Fruit fly (Drosophila melanogaster) whole organism, embryonic: Measurements from ENCODE around the gene CG15414.

Experiments used
- Abd-B ChIP-seq: fragments of 200-800 bp; sonication (Bioruptor generic); optimal IDR thresholded peaks from 2 replicates; lab custom pipeline; 2018; ENCODE audit warnings: missing biosample characterization, mild to moderate bottlenecking, missing genetic modification characterization, moderate library complexity
- Atf6 ChIP-seq: fragments of 200-800 bp; sonication (Bioruptor generic); IDR thresholded peaks from 2 replicates; pipeline ENCODE4 v1.3.6; 2022; ENCODE audit warnings: missing biosample characterization, missing genetic modification characterization
- Bdp1 ChIP-seq: fragments of 200-800 bp; sonication (Bioruptor generic); optimal IDR thresholded peaks from 3 replicates; lab custom pipeline; 2016; ENCODE audit warnings: missing biosample characterization, missing genetic modification characterization
- C15 ChIP-seq: fragments of 200-800 bp; sonication (Bioruptor generic); IDR thresholded peaks from 3 replicates; pipeline ENCODE4 v1.3.6; 2022; ENCODE audit warnings: missing biosample characterization, missing genetic modification characterization
- CG11398 ChIP-seq: fragments of 200-800 bp; sonication (Bioruptor generic); optimal IDR thresholded peaks from 2 replicates; lab custom pipeline; 2016; ENCODE audit warnings: missing biosample characterization, missing genetic modification characterization
- CG11695 ChIP-seq: fragments of 200-800 bp; sonication (Bioruptor generic); IDR thresholded peaks from 3 replicates; pipeline ENCODE4 v1.3.6; 2022; ENCODE audit warnings: missing biosample characterization, missing genetic modification characterization
- CG1233 ChIP-seq: fragments of 200-800 bp; sonication (Bioruptor generic); optimal IDR thresholded peaks from 4 replicates; lab custom pipeline; 2018; ENCODE audit warnings: missing biosample characterization, mild to moderate bottlenecking, missing genetic modification characterization
- CG13287 ChIP-seq: fragments of 200-800 bp; sonication (Bioruptor generic); IDR thresholded peaks from 2 replicates; pipeline ENCODE4 v1.3.6; 2022; ENCODE audit warnings: missing biosample characterization, missing genetic modification characterization; ENCODE audit not compliant: partially characterized antibody
- CG14050 ChIP-seq: fragments of 200-800 bp; sonication (Bioruptor generic); IDR thresholded peaks from 3 replicates; pipeline ENCODE4 v1.3.6; 2022; ENCODE audit warnings: missing biosample characterization, missing genetic modification characterization
- CG1647 ChIP-seq: fragments of 200-800 bp; sonication (Bioruptor generic); optimal IDR thresholded peaks from 3 replicates; lab custom pipeline; 2016; ENCODE audit warnings: missing biosample characterization, missing genetic modification characterization
- CG17802 ChIP-seq: fragments of 200-800 bp; sonication (Bioruptor generic); optimal IDR thresholded peaks from 2 replicates; lab custom pipeline; 2018; ENCODE audit warnings: missing biosample characterization, mild to moderate bottlenecking, missing genetic modification characterization, moderate library complexity
- CG17912 ChIP-seq: fragments of 200-800 bp; sonication (Bioruptor generic); optimal IDR thresholded peaks from 2 replicates; lab custom pipeline; 2018; ENCODE audit warnings: missing biosample characterization, mild to moderate bottlenecking, missing genetic modification characterization
- CG2202 ChIP-seq: fragments of 200-800 bp; sonication (Bioruptor generic); optimal IDR thresholded peaks from 2 replicates; lab custom pipeline; 2018; ENCODE audit warnings: missing biosample characterization, mild to moderate bottlenecking, missing genetic modification characterization
- CG2889 ChIP-seq: fragments of 200-800 bp; sonication (Bioruptor generic); IDR thresholded peaks from 3 replicates; pipeline ENCODE4 v1.3.6; 2022; ENCODE audit warnings: missing biosample characterization, missing genetic modification characterization
- CG3281 ChIP-seq: fragments of 200-800 bp; sonication (Bioruptor generic); optimal IDR thresholded peaks from 3 replicates; lab custom pipeline; 2017; ENCODE audit warnings: missing biosample characterization, mild to moderate bottlenecking, missing genetic modification characterization
- CG3838 ChIP-seq: fragments of 200-800 bp; sonication (Bioruptor generic); optimal IDR thresholded peaks from 3 replicates; lab custom pipeline; 2016; ENCODE audit warnings: missing biosample characterization, missing genetic modification characterization
- CG6254 ChIP-seq: fragments of 200-800 bp; sonication (Bioruptor generic); optimal IDR thresholded peaks from 3 replicates; lab custom pipeline; 2017; ENCODE audit warnings: mild to moderate bottlenecking, missing biosample characterization, missing genetic modification reagents, missing genetic modification characterization
- CG7372 ChIP-seq: fragments of 200-800 bp; sonication (Bioruptor generic); IDR thresholded peaks from 2 replicates; pipeline ENCODE4 v1.3.6; 2022; ENCODE audit warnings: missing biosample characterization, missing genetic modification characterization
- CG8924 ChIP-seq: fragments of 200-800 bp; optimal IDR thresholded peaks from 3 replicates; lab custom pipeline; 2019; ENCODE audit warnings: missing biosample characterization, mild to moderate bottlenecking, missing genetic modification characterization, moderate library complexity
- CG9817 ChIP-seq: fragments of 200-800 bp; sonication (Bioruptor generic); optimal IDR thresholded peaks from 2 replicates; lab custom pipeline; 2018; ENCODE audit warnings: missing biosample characterization, mild to moderate bottlenecking, missing genetic modification characterization, moderate library complexity
- CG9932 ChIP-seq: fragments of 200-800 bp; sonication (Bioruptor generic); IDR thresholded peaks from 2 replicates; pipeline ENCODE4 v1.3.6; 2022; ENCODE audit warnings: missing biosample characterization, missing genetic modification characterization
- CkIIα-i1 ChIP-seq: fragments of 200-800 bp; sonication (Bioruptor generic); IDR thresholded peaks from 2 replicates; pipeline ENCODE4 v1.3.6; 2022; ENCODE audit warnings: missing biosample characterization, missing genetic modification characterization
- Dad ChIP-seq: fragments of 200-800 bp; sonication (Bioruptor generic); optimal IDR thresholded peaks from 3 replicates; lab custom pipeline; 2016; ENCODE audit warnings: missing biosample characterization, missing genetic modification characterization
- Dp ChIP-seq: fragments of 200-800 bp; sonication (Bioruptor generic); optimal IDR thresholded peaks from 2 replicates; lab custom pipeline; 2018; ENCODE audit warnings: missing biosample characterization, mild to moderate bottlenecking, missing genetic modification characterization, moderate library complexity
- Elba2 ChIP-seq: fragments of 200-800 bp; sonication (Bioruptor generic); optimal IDR thresholded peaks from 3 replicates; lab custom pipeline; 2016; ENCODE audit warnings: missing biosample characterization, missing genetic modification characterization
- Gug ChIP-seq: fragments of 200-800 bp; sonication (Bioruptor generic); IDR thresholded peaks from 4 replicates; pipeline ENCODE4 v1.3.6; 2022; ENCODE audit warnings: missing biosample characterization, missing genetic modification characterization
- Kr ChIP-seq: fragments of 200-800 bp; sonication (Bioruptor generic); optimal IDR thresholded peaks from 2 replicates; lab custom pipeline; 2017; ENCODE audit warnings: missing biosample characterization, mild to moderate bottlenecking, missing genetic modification characterization
- MESR4 ChIP-seq: fragments of 200-800 bp; sonication (Bioruptor generic); optimal IDR thresholded peaks from 2 replicates; lab custom pipeline; 2018; ENCODE audit warnings: missing biosample characterization, mild to moderate bottlenecking, missing genetic modification characterization, moderate library complexity
- Myb ChIP-seq: fragments of 200-800 bp; sonication (Bioruptor generic); optimal IDR thresholded peaks from 2 replicates; lab custom pipeline; 2016; ENCODE audit warnings: missing biosample characterization, missing genetic modification characterization
- Side ChIP-seq: fragments of 200-800 bp; sonication (Bioruptor generic); optimal IDR thresholded peaks from 2 replicates; lab custom pipeline; 2016; ENCODE audit warnings: missing biosample characterization, missing genetic modification characterization
- Spps ChIP-seq: fragments of 200-800 bp; sonication (Bioruptor generic); optimal IDR thresholded peaks from 2 replicates; lab custom pipeline; 2018; ENCODE audit warnings: missing biosample characterization, mild to moderate bottlenecking, missing genetic modification characterization
- Trl ChIP-seq, 3 experiments: fragments of >200 bp in 2 of 3; fragments of 200-800 bp in 1 of 3; sonication (Bioruptor generic) in 1 of 3; optimal IDR thresholded peaks; 2 replicates in 1 of 3; 3 replicates in 2 of 3; lab custom pipeline; 2016 to 2017; ENCODE audit warnings: missing biosample characterization in 1 of 3, missing genetic modification characterization in 1 of 3
- YL-1 ChIP-seq: fragments of 200-800 bp; sonication (Bioruptor generic); optimal IDR thresholded peaks from 3 replicates; lab custom pipeline; 2017; ENCODE audit warnings: missing biosample characterization, mild to moderate bottlenecking, missing genetic modification characterization
- bab2 ChIP-seq: fragments of 200-800 bp; sonication (Bioruptor generic); optimal IDR thresholded peaks from 2 replicates; lab custom pipeline; 2016; ENCODE audit warnings: missing biosample characterization, missing genetic modification characterization
- cas ChIP-seq: fragments of 200-800 bp; sonication (Bioruptor generic); IDR thresholded peaks from 2 replicates; pipeline ENCODE4 v1.3.6; 2022; ENCODE audit warnings: missing biosample characterization, missing genetic modification characterization
- chm ChIP-seq: fragments of 200-800 bp; sonication (Bioruptor generic); IDR thresholded peaks from 2 replicates; pipeline ENCODE4 v1.3.6; 2022; ENCODE audit warnings: missing biosample characterization, missing genetic modification characterization
- dm ChIP-seq: fragments of 200-800 bp; sonication (Bioruptor generic); optimal IDR thresholded peaks from 3 replicates; lab custom pipeline; 2016; ENCODE audit warnings: missing biosample characterization, missing genetic modification characterization
- gfzf ChIP-seq: fragments of 200-800 bp; sonication (Bioruptor generic); optimal IDR thresholded peaks from 2 replicates; lab custom pipeline; 2016; ENCODE audit warnings: missing biosample characterization, mild to moderate bottlenecking, missing genetic modification characterization, moderate library complexity
- grau ChIP-seq: fragments of 200-800 bp; optimal IDR thresholded peaks from 3 replicates; lab custom pipeline; 2019; ENCODE audit warnings: missing biosample characterization, mild to moderate bottlenecking, missing genetic modification characterization, moderate library complexity
- hb ChIP-seq: fragments of 200-800 bp; sonication (Bioruptor generic); IDR thresholded peaks from 3 replicates; pipeline ENCODE4 v1.3.6; 2022; ENCODE audit warnings: missing biosample characterization, missing genetic modification characterization; ENCODE audit not compliant: partially characterized antibody
- inv ChIP-seq: fragments of 200-800 bp; sonication (Bioruptor generic); IDR thresholded peaks from 2 replicates; pipeline ENCODE4 v1.3.6; 2022; ENCODE audit warnings: missing biosample characterization, missing genetic modification characterization; ENCODE audit not compliant: partially characterized antibody
- jigr1 ChIP-seq: fragments of 200-800 bp; sonication (Bioruptor generic); IDR thresholded peaks from 3 replicates; pipeline ENCODE4 v1.3.6; 2022; ENCODE audit warnings: missing biosample characterization, missing genetic modification characterization
- jing ChIP-seq: fragments of 200-800 bp; sonication (Bioruptor generic); optimal IDR thresholded peaks from 2 replicates; lab custom pipeline; 2018; ENCODE audit warnings: missing biosample characterization, mild to moderate bottlenecking, missing genetic modification characterization
- peb ChIP-seq: fragments of 200-800 bp; sonication (Bioruptor generic); IDR thresholded peaks from 2 replicates; pipeline ENCODE4 v1.3.6; 2022; ENCODE audit warnings: missing biosample characterization, missing genetic modification characterization
- salm ChIP-seq: fragments of 200-800 bp; sonication (Bioruptor generic); optimal IDR thresholded peaks from 2 replicates; lab custom pipeline; 2018; ENCODE audit warnings: missing biosample characterization, mild to moderate bottlenecking, missing genetic modification characterization
- seq ChIP-seq: fragments of 200-800 bp; sonication (Bioruptor generic); IDR thresholded peaks from 2 replicates; pipeline ENCODE4 v1.3.6; 2022; ENCODE audit warnings: missing biosample characterization, missing genetic modification characterization
- shn ChIP-seq: fragments of 200-800 bp; sonication (Bioruptor generic); optimal IDR thresholded peaks from 3 replicates; lab custom pipeline; 2016; ENCODE audit warnings: missing biosample characterization, missing genetic modification characterization
- sqz ChIP-seq: fragments of 200-800 bp; sonication (Bioruptor generic); optimal IDR thresholded peaks from 3 replicates; lab custom pipeline; 2018; ENCODE audit warnings: missing biosample characterization, mild to moderate bottlenecking, missing genetic modification characterization
- tup ChIP-seq: fragments of 200-800 bp; sonication (Bioruptor generic); optimal IDR thresholded peaks from 2 replicates; lab custom pipeline; 2016; ENCODE audit warnings: missing biosample characterization, mild to moderate bottlenecking, missing genetic modification characterization, moderate library complexity
- tx ChIP-seq: fragments of 200-800 bp; sonication (Bioruptor generic); optimal IDR thresholded peaks from 2 replicates; lab custom pipeline; 2016; ENCODE audit warnings: missing biosample characterization, missing genetic modification characterization
- wek ChIP-seq: fragments of 200-800 bp; sonication (Bioruptor generic); optimal IDR thresholded peaks from 3 replicates; lab custom pipeline; 2018; ENCODE audit warnings: missing biosample characterization, mild to moderate bottlenecking, missing genetic modification characterization, moderate library complexity

The CG15414 gene

dm6 chr2L:3514569-3515191 is 23.8 kb upstream of the CG15414 start, which contains the start of the genes LeuRS and CG17593 (continued):
- TF ChIP-seq CG1233 (GFP tag; lab: Kevin White, UChicago) (no peak), Dp (GFP tag; lab: Kevin White, UChicago) (peak; percentile 33), Elba2 (GFP tag; lab: Kevin White, UChicago) (peak; percentile 5), Myb (GFP tag; lab: Kevin White, UChicago) (no peak), wek (no peak), Side (GFP tag; lab: Kevin White, UChicago) (no peak), CG9817 (no peak), cas (no peak), Bdp1 (GFP tag; lab: Kevin White, UChicago) (no peak), CG3281 (no peak), CG11398 (GFP tag; lab: Kevin White, UChicago) (no peak), CG3838 (GFP tag; lab: Kevin White, UChicago) (no peak), CG8924 (tag; lab: Kevin White, UChicago) (peak; percentile 11), jing (GFP tag; lab: Kevin White, UChicago) (no peak), peb (GFP tag; lab: Robert Waterston, UW) (no peak), CG6254 (peak; percentile 20), Dad (GFP tag; lab: Kevin White, UChicago) (no peak), CG14050 (GFP tag; lab: Robert Waterston, UW) (no peak), hb (GFP tag; lab: Robert Waterston, UW) (no peak), CG1647 (no peak), CG2889 (GFP tag; lab: Robert Waterston, UW) (no peak), bab2 (GFP tag; lab: Kevin White, UChicago) (no peak), tx (no peak), dm (GFP tag; lab: Kevin White, UChicago) (peak; percentile 39), chm (no peak), tup (GFP tag; lab: Kevin White, UChicago) (no peak), seq (GFP tag; lab: Robert Waterston, UW) (no peak), CG9932 (no peak), inv (GFP tag; lab: Robert Waterston, UW) (no peak), Abd-B (no peak), CG7372 (GFP tag; lab: Robert Waterston, UW) (no peak), YL-1 (GFP tag; lab: Kevin White, UChicago) (peak; percentile 81), shn (GFP tag; lab: Kevin White, UChicago) (no peak), CG2202 (tag; lab: Kevin White, UChicago) (no peak), CG17802 (tag; lab: Kevin White, UChicago) (no peak), Gug (GFP tag; lab: Robert Waterston, UW) (no peak), CkIIα-i1 (GFP tag; lab: Robert Waterston, UW) (no peak), Kr (no peak), CG11695 (GFP tag; lab: Robert Waterston, UW) (no peak), CG17912 (no peak), salm (tag; lab: Kevin White, UChicago) (no peak), grau (tag; lab: Kevin White, UChicago) (no peak), gfzf (GFP tag; lab: Kevin White, UChicago) (peak; percentile 70), jigr1 (GFP tag; lab: Robert Waterston, UW) (no peak), MESR4 (GFP tag; lab: Kevin White, UChicago) (peak; percentile 67), sqz (GFP tag; lab: Kevin White, UChicago) (no peak), Spps (tag; lab: Kevin White, UChicago) (peak; percentile 38), Trl (optimal IDR thresholded peaks at IDR 0.05; lab: Kevin White, UChicago) (no peak), Trl (GFP tag; optimal IDR thresholded peaks at IDR 0.05; lab: Kevin White, UChicago) (no peak), Atf6 (GFP tag; lab: Robert Waterston, UW) (no peak), CG13287 (GFP tag; lab: Robert Waterston, UW) (peak; percentile 44; the same call in 1 of the 2 replicates), C15 (GFP tag; lab: Robert Waterston, UW) (no peak)
